Worm (Caenorhabditis elegans) whole organism, young adult: ENCODE data around the gene B0393.9.

Experiments used
- F49E8.2 ChIP-seq: sonication (generic microtip); optimal IDR thresholded peaks from 3 replicates; lab custom pipeline; 2017; ENCODE audit warnings: missing genetic modification characterization, mild to moderate bottlenecking, missing compliant biosample characterization, antibody characterized with exemption, moderate library complexity; ENCODE audit not compliant: insufficient read depth
- gei-17 ChIP-seq: fragments of 200-800 bp; sonication (Bioruptor generic); optimal IDR thresholded peaks from 2 replicates; lab custom pipeline; 2018; ENCODE audit warnings: mild to moderate bottlenecking, missing genetic modification characterization, missing compliant biosample characterization
- him-1 ChIP-seq: sonication (generic microtip); optimal IDR thresholded peaks from 2 replicates; lab custom pipeline; 2016; ENCODE audit warnings: missing genotype, missing genetic modification reagents, missing genetic modification characterization, missing compliant biosample characterization
- hmg-20 ChIP-seq: fragments of 200-800 bp; sonication (Bioruptor generic); IDR thresholded peaks from 2 replicates; pipeline ENCODE4 v1.3.6; 2022; ENCODE audit warnings: missing genetic modification reagents, missing genetic modification characterization, missing compliant biosample characterization
- repo-1 ChIP-seq: sonication (generic microtip); optimal IDR thresholded peaks from 2 replicates; lab custom pipeline; 2017; ENCODE audit warnings: mild to moderate bottlenecking, missing genetic modification characterization, missing compliant biosample characterization
- tbp1 ChIP-seq: fragments of 200-800 bp; sonication (Bioruptor generic); optimal IDR thresholded peaks from 2 replicates; lab custom pipeline; 2018; ENCODE audit warnings: mild to moderate bottlenecking, missing genetic modification characterization, missing compliant biosample characterization

- TF ChIP-seq tbp1 (no peak), F49E8.2 (tag; lab: Kevin White, UChicago) (no peak), gei-17 (GFP tag; lab: Kevin White, UChicago) (no peak), repo-1 (tag; lab: Kevin White, UChicago) (no peak), him-1 (no peak), hmg-20 (GFP tag; lab: Robert Waterston, UW) (no peak)
Observed at ce11 chrIII:4763509-4763908, 16.4 kb downstream of the B0393.9 start, which contains the start of gene B0393.4.
